ENCODE assay signal across 2 fruit fly cellular contexts in the genomic region with DNA sequence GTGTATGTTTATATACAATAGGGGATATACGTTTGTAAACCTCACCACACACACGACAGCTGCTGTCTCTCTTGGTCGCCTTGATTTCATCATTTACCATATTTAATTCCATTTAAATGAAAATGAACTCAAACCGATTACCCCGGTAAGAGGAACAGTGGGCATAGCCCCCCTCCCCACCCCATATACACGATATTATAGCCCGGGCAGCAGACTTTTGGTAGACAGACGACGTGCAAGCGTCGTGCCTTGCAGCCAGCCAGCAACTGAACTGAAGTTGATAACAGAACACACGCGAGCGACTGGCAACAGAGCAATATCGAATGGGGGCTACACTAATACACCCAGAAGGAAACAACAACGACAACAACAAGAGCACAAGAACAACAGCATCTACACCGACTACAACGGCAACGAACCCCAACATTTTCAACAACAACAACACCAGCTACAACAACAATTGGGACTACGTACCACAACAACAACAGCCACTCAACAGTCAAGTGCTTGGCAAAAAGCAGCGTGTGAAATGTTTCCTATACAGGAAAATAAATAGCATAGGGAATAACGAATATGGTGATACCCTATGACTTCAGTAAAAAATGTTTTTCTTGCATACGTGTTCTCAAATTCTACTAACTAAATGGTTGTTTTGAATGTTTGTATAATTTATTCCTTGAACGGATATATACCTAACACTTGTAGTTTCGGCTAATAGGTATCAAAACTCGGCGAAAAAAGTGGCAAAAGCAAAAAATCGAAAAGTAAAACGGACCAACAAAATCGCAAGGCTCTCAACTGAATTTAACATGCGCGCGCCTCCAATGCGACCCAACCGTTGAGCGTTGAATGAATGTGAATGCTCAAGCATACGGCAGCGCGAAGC.
TF ChIP-seq lines count a peak whose summit lies in the region.

No protein-coding gene starts in this region.

TF ChIP-seq in whole organism, embryonic, 481 proteins besides CTCF, POLR2A, EP300 and RAD21 (continued from another document and continues in another):
- peak; percentile 82 for TF ChIP-seq tx (GFP tag; optimal IDR thresholded peaks at IDR 0.05; lab: Kevin White, UChicago)
- peak; percentile 80 for TF ChIP-seq CG12071 (GFP tag; optimal IDR thresholded peaks at IDR 0.05; lab: Kevin White, UChicago)
- TF ChIP-seq CG32772 (GFP tag; IDR thresholded peaks at IDR 0.05; lab: Robert Waterston, UW): peak; percentile 85
- no peak for TF ChIP-seq zf30C (GFP tag; optimal IDR thresholded peaks at IDR 0.05; lab: Kevin White, UChicago)
- peak; percentile 87 for TF ChIP-seq dmrt99B (tag; optimal IDR thresholded peaks at IDR 0.05; lab: Kevin White, UChicago)
- peak; percentile 58; the same call in 2 of the 3 replicates for TF ChIP-seq gce (GFP tag; IDR thresholded peaks at IDR 0.05; lab: Robert Waterston, UW)
- TF ChIP-seq CG43689 (GFP tag; IDR thresholded peaks at IDR 0.05; lab: Robert Waterston, UW): peak; percentile 72
- TF ChIP-seq dysf (GFP tag; IDR thresholded peaks at IDR 0.05; lab: Robert Waterston, UW): peak; percentile 91
- TF ChIP-seq esg (GFP tag; conservative IDR thresholded peaks at IDR 0.05; lab: Robert Waterston, UW): peak; percentile 84
- peak; percentile 83 for TF ChIP-seq lilli (GFP tag; optimal IDR thresholded peaks at IDR 0.05; lab: Kevin White, UChicago)
- TF ChIP-seq CG4424 (GFP tag; optimal IDR thresholded peaks at IDR 0.05; lab: Kevin White, UChicago): peak; percentile 69
- 0 out of 3 replicates have a peak, but pooled peaks have one; percentile 51 for TF ChIP-seq vnd (GFP tag; IDR thresholded peaks at IDR 0.05; lab: Robert Waterston, UW; ENCODE audit: partially characterized antibody)
- peak; percentile 69 for TF ChIP-seq CG11085 (GFP tag; IDR thresholded peaks at IDR 0.05; lab: Robert Waterston, UW)
- peak; percentile 69 for TF ChIP-seq CG9215 (GFP tag; IDR thresholded peaks at IDR 0.05; lab: Robert Waterston, UW)
- peak in 1 of 2 experiments; percentile 73 for TF ChIP-seq Hr78 (GFP tag; optimal IDR thresholded peaks at IDR 0.05; lab: Kevin White, UChicago)
- peak; percentile 87 for TF ChIP-seq CoRest (tag; optimal IDR thresholded peaks at IDR 0.05; lab: Kevin White, UChicago)
- peak; percentile 71 for TF ChIP-seq Ravus (GFP tag; IDR thresholded peaks at IDR 0.05; lab: Robert Waterston, UW)
- TF ChIP-seq CG3995 (GFP tag; optimal IDR thresholded peaks at IDR 0.05; lab: Kevin White, UChicago): peak; percentile 25
- 0 out of 2 replicates have a peak, but pooled peaks have one; percentile 12 for TF ChIP-seq Lim3 (GFP tag; IDR thresholded peaks at IDR 0.05; lab: Robert Waterston, UW)
- no peak for TF ChIP-seq prd (optimal IDR thresholded peaks at IDR 0.05; lab: Kevin White, UChicago)
- TF ChIP-seq prd (GFP tag; IDR thresholded peaks at IDR 0.05; lab: Robert Waterston, UW): peak; percentile 87
- TF ChIP-seq CG17802 (tag; optimal IDR thresholded peaks at IDR 0.05; lab: Kevin White, UChicago): peak; percentile 62
- peak; percentile 26 to 81 for TF ChIP-seq bsh (GFP tag; optimal IDR thresholded peaks at IDR 0.05; lab: Kevin White, UChicago)
- TF ChIP-seq CG10209 (GFP tag; optimal IDR thresholded peaks at IDR 0.05; lab: Kevin White, UChicago): peak; percentile 77
- TF ChIP-seq CG3726 (GFP tag; IDR thresholded peaks at IDR 0.05; lab: Robert Waterston, UW): peak; percentile 63; the same call in 2 of the 3 replicates
- peak; percentile 39 for TF ChIP-seq gcm (GFP tag; optimal IDR thresholded peaks at IDR 0.05; lab: Kevin White, UChicago)
- peak; percentile 75 for TF ChIP-seq CG14667 (GFP tag; IDR thresholded peaks at IDR 0.05; lab: Robert Waterston, UW)
- no peak for TF ChIP-seq CG2129 (GFP tag; IDR thresholded peaks at IDR 0.05; lab: Robert Waterston, UW; ENCODE audit: partially characterized antibody)
- TF ChIP-seq p53 (GFP tag; optimal IDR thresholded peaks at IDR 0.05; lab: Kevin White, UChicago): peak; percentile 44
- peak; percentile 23; the same call in 1 of the 2 replicates for TF ChIP-seq NFAT (GFP tag; IDR thresholded peaks at IDR 0.05; lab: Robert Waterston, UW)
- TF ChIP-seq croc (GFP tag; conservative IDR thresholded peaks at IDR 0.05; lab: Robert Waterston, UW): peak; percentile 69
- TF ChIP-seq hth (optimal IDR thresholded peaks at IDR 0.05; lab: Kevin White, UChicago): no peak
- TF ChIP-seq CG3407 (GFP tag; optimal IDR thresholded peaks at IDR 0.05; lab: Kevin White, UChicago): peak; percentile 74
- TF ChIP-seq Ssrp (tag; optimal IDR thresholded peaks at IDR 0.05; lab: Kevin White, UChicago): peak; percentile 82
- TF ChIP-seq CG3281 (GFP tag; optimal IDR thresholded peaks at IDR 0.05; lab: Kevin White, UChicago): peak; percentile 83
- TF ChIP-seq Doc2 (GFP tag; IDR thresholded peaks at IDR 0.05; lab: Robert Waterston, UW): peak; percentile 11; the same call in 1 of the 2 replicates
- peak; percentile 77 for TF ChIP-seq gro (GFP tag; optimal IDR thresholded peaks at IDR 0.05; lab: Kevin White, UChicago)
- peak; percentile 43 for TF ChIP-seq CG31365 (tag; optimal IDR thresholded peaks at IDR 0.05; lab: Kevin White, UChicago)
- no peak for TF ChIP-seq CG7556 (GFP tag; optimal IDR thresholded peaks at IDR 0.05; lab: Kevin White, UChicago)
- TF ChIP-seq twi (tag; optimal IDR thresholded peaks at IDR 0.05; lab: Kevin White, UChicago): peak; percentile 49
- peak; percentile 77 for TF ChIP-seq org-1 (GFP tag; optimal IDR thresholded peaks at IDR 0.05; lab: Kevin White, UChicago)
- TF ChIP-seq Atf-2 (GFP tag; optimal IDR thresholded peaks at IDR 0.05; lab: Kevin White, UChicago): peak; percentile 87
- peak; percentile 39 for TF ChIP-seq Sry-δ (GFP tag; optimal IDR thresholded peaks at IDR 0.05; lab: Kevin White, UChicago)
- TF ChIP-seq CG42726 (GFP tag; IDR thresholded peaks at IDR 0.05; lab: Robert Waterston, UW; ENCODE audit: partially characterized antibody): peak; percentile 63; the same call in 1 of the 2 replicates
- TF ChIP-seq Ets65A (GFP tag; lab: Kevin White, UChicago): peak; percentile 96
- TF ChIP-seq gsb-n (tag; optimal IDR thresholded peaks at IDR 0.05; lab: Kevin White, UChicago): peak; percentile 38
- TF ChIP-seq CG11695 (GFP tag; IDR thresholded peaks at IDR 0.05; lab: Robert Waterston, UW): peak; percentile 85
- peak; percentile 53 for TF ChIP-seq Nf-YB (GFP tag; optimal IDR thresholded peaks at IDR 0.05; lab: Kevin White, UChicago)
- TF ChIP-seq CG7928 (GFP tag; optimal IDR thresholded peaks at IDR 0.05; lab: Kevin White, UChicago): no peak
- peak; percentile 19; the same call in 2 of the 3 replicates for TF ChIP-seq Optix (GFP tag; IDR thresholded peaks at IDR 0.05; lab: Robert Waterston, UW)
- no peak for TF ChIP-seq hb (GFP tag; IDR thresholded peaks at IDR 0.05; lab: Robert Waterston, UW; ENCODE audit: partially characterized antibody)
- peak; percentile 47 for TF ChIP-seq CG11723 (GFP tag; optimal IDR thresholded peaks at IDR 0.05; lab: Kevin White, UChicago)
- TF ChIP-seq Blimp-1 (GFP tag; optimal IDR thresholded peaks at IDR 0.05; lab: Kevin White, UChicago): peak; percentile 55
- TF ChIP-seq CG1233 (GFP tag; optimal IDR thresholded peaks at IDR 0.05; lab: Kevin White, UChicago): peak; percentile 72
- TF ChIP-seq Nf-YC (tag; optimal IDR thresholded peaks at IDR 0.05; lab: Kevin White, UChicago): peak; percentile 7
- peak; percentile 56 for TF ChIP-seq HmgZ (tag; optimal IDR thresholded peaks at IDR 0.05; lab: Kevin White, UChicago)
- no peak for TF ChIP-seq Kr (GFP tag; optimal IDR thresholded peaks at IDR 0.05; lab: Kevin White, UChicago)
- peak; percentile 86 for TF ChIP-seq Ada2b (GFP tag; IDR thresholded peaks at IDR 0.05; lab: Robert Waterston, UW)

TF ChIP-seq in whole organism, prepupa, 60 proteins besides CTCF, POLR2A, EP300 and RAD21 (continued from another document):
- peak; percentile 76 for TF ChIP-seq CG16779 (tag; optimal IDR thresholded peaks at IDR 0.05; lab: Kevin White, UChicago)
- peak; percentile 93 for TF ChIP-seq lz (GFP tag; optimal IDR thresholded peaks at IDR 0.05; lab: Kevin White, UChicago)
- TF ChIP-seq CG10669 (GFP tag; optimal IDR thresholded peaks at IDR 0.05; lab: Kevin White, UChicago): peak; percentile 89
- peak; percentile 89 for TF ChIP-seq Ets21C (GFP tag; optimal IDR thresholded peaks at IDR 0.05; lab: Kevin White, UChicago)
- TF ChIP-seq CG11762 (GFP tag; optimal IDR thresholded peaks at IDR 0.05; lab: Kevin White, UChicago; ENCODE audit: insufficient read depth): peak; percentile 75
- peak; percentile 84 for TF ChIP-seq CG6792 (GFP tag; optimal IDR thresholded peaks at IDR 0.05; lab: Kevin White, UChicago)
- peak; percentile 93 for TF ChIP-seq eg (GFP tag; IDR thresholded peaks at IDR 0.05; lab: Robert Waterston, UW)
- TF ChIP-seq Ets96B (tag; optimal IDR thresholded peaks at IDR 0.05; lab: Kevin White, UChicago): peak; percentile 89
- TF ChIP-seq achi (GFP tag; optimal IDR thresholded peaks at IDR 0.05; lab: Kevin White, UChicago): peak; percentile 90
- TF ChIP-seq CG8632 (GFP tag; optimal IDR thresholded peaks at IDR 0.05; lab: Kevin White, UChicago): peak; percentile 84
- TF ChIP-seq Eip93F (GFP tag; optimal IDR thresholded peaks at IDR 0.05; lab: Kevin White, UChicago): peak; percentile 19
- TF ChIP-seq Hr4 (GFP tag; optimal IDR thresholded peaks at IDR 0.05; lab: Kevin White, UChicago): peak; percentile 90
- TF ChIP-seq OdsH (GFP tag; optimal IDR thresholded peaks at IDR 0.05; lab: Kevin White, UChicago): peak; percentile 89
- TF ChIP-seq net (GFP tag; optimal IDR thresholded peaks at IDR 0.05; lab: Kevin White, UChicago): peak; percentile 80
- TF ChIP-seq dac (GFP tag; optimal IDR thresholded peaks at IDR 0.05; lab: Kevin White, UChicago): peak; percentile 78
TF ChIP-seq in whole organism, prepupa: peak in this region for 58.
